Worm (Caenorhabditis elegans) whole organism, early embryonic: ENCODE data around the gene flh-2.

Source experiments
- F13C5.2 ChIP-seq: sonication (generic microtip); optimal IDR thresholded peaks from 2 replicates; lab custom pipeline; 2017; ENCODE audit warnings: mild to moderate bottlenecking, missing genetic modification characterization, inconsistent platforms, missing compliant biosample characterization
- aly-1 ChIP-seq: sonication (generic microtip); optimal IDR thresholded peaks from 2 replicates; lab custom pipeline; 2016; ENCODE audit warnings: missing genetic modification characterization, missing compliant biosample characterization
- ama-1 ChIP-seq: fragments of 150-350 bp; optimal IDR thresholded peaks from 2 replicates; lab custom pipeline; 2014
- ceh-36 ChIP-seq: sonication (generic microtip); optimal IDR thresholded peaks from 2 replicates; lab custom pipeline; 2016; ENCODE audit warnings: missing genetic modification characterization, inconsistent platforms, missing compliant biosample characterization
- flt-1 ChIP-seq: fragments of 200-800 bp; sonication (Bioruptor generic); IDR thresholded peaks from 2 replicates; pipeline ENCODE4 v1.3.6; 2022; ENCODE audit warnings: missing genetic modification characterization, missing compliant biosample characterization
- hnd-1 ChIP-seq: sonication (generic microtip); optimal IDR thresholded peaks from 2 replicates; lab custom pipeline; 2016; ENCODE audit warnings: missing genetic modification characterization, missing compliant biosample characterization
- scrt-1 ChIP-seq: fragments of 200-800 bp; sonication (Bioruptor generic); IDR thresholded peaks from 2 replicates; pipeline ENCODE4 v1.3.6; 2022; ENCODE audit warnings: missing genetic modification characterization, missing compliant biosample characterization
- tbx-37 ChIP-seq: fragments of 200-800 bp; sonication (Bioruptor generic); conservative IDR thresholded peaks from 2 replicates; pipeline ENCODE4 v1.3.6; 2022; ENCODE audit warnings: missing genetic modification reagents, missing genetic modification characterization, missing compliant biosample characterization
- tra-4 ChIP-seq: sonication (generic microtip); optimal IDR thresholded peaks from 2 replicates; lab custom pipeline; 2017; ENCODE audit warnings: missing genetic modification characterization, missing compliant biosample characterization

ce11 chrIII:4924134-4924533 is 27.8 kb upstream of the flh-2 start:
- no peak for TF ChIP-seq ama-1 (lab: Kevin White, UChicago)
- no peak for TF ChIP-seq tra-4 (tag; lab: Kevin White, UChicago)
- no peak for TF ChIP-seq F13C5.2
- no peak for TF ChIP-seq hnd-1 (tag; lab: Kevin White, UChicago)
- no peak for TF ChIP-seq tbx-37
- TF ChIP-seq aly-1 (tag; lab: Kevin White, UChicago) = no peak
- TF ChIP-seq ceh-36 (tag; lab: Kevin White, UChicago) = no peak
- TF ChIP-seq flt-1 (GFP tag; lab: Robert Waterston, UW) = no peak
- no peak for TF ChIP-seq scrt-1 (GFP tag; lab: Robert Waterston, UW)
